Fruit fly (Drosophila melanogaster) whole organism, wandering third instar larva: ENCODE data around the gene mid.

ENCODE experiments used
- CG32264 ChIP-seq: fragments of 200-800 bp; sonication (Bioruptor generic); optimal IDR thresholded peaks from 2 replicates; lab custom pipeline; 2016; ENCODE audit warnings: missing biosample characterization, missing genetic modification characterization
- CG9705 ChIP-seq: fragments of 200-800 bp; sonication (Bioruptor generic); optimal IDR thresholded peaks from 2 replicates; lab custom pipeline; 2018; ENCODE audit warnings: missing biosample characterization, mild to moderate bottlenecking, missing genetic modification characterization
- CrebA ChIP-seq: fragments of 200-800 bp; sonication (Bioruptor generic); optimal IDR thresholded peaks from 2 replicates; lab custom pipeline; 2016; ENCODE audit warnings: missing biosample characterization, mild to moderate bottlenecking, missing genetic modification characterization, borderline replicate concordance
- Dfd ChIP-seq: fragments of >200 bp; optimal IDR thresholded peaks from 2 replicates; lab custom pipeline; 2017; ENCODE audit warnings: missing biosample characterization, missing genetic modification characterization
- Dif ChIP-seq: fragments of 200-275, 200-300 bp; sonication (Bioruptor generic); optimal IDR thresholded peaks from 2 replicates; lab custom pipeline; 2018; ENCODE audit warnings: missing biosample characterization, missing genetic modification characterization; ENCODE audit not compliant: partially characterized antibody
- GATAd ChIP-seq: sonication (Bioruptor generic); optimal IDR thresholded peaks from 2 replicates; lab custom pipeline; 2016; ENCODE audit warnings: missing biosample characterization, missing genetic modification characterization
- HLH106 ChIP-seq: fragments of 200-800 bp; optimal IDR thresholded peaks from 3 replicates; lab custom pipeline; 2019; ENCODE audit warnings: missing biosample characterization, mild to moderate bottlenecking, missing genetic modification characterization, moderate library complexity
- Hr78 ChIP-seq: fragments of >200 bp; optimal IDR thresholded peaks from 2 replicates; lab custom pipeline; 2017; ENCODE audit warnings: missing biosample characterization, missing genetic modification characterization
- Hr83 ChIP-seq: fragments of 200-300 bp; sonication (Bioruptor generic); optimal IDR thresholded peaks from 2 replicates; lab custom pipeline; 2016; ENCODE audit warnings: missing biosample characterization, mild to moderate bottlenecking, missing genetic modification characterization, moderate library complexity; ENCODE audit not compliant: poor library complexity, severe bottlenecking
- Jra ChIP-seq: sonication (Bioruptor generic); optimal IDR thresholded peaks from 2 replicates; lab custom pipeline; 2016; ENCODE audit warnings: missing biosample characterization, missing genetic modification characterization
- Mio ChIP-seq: sonication (Bioruptor generic); optimal IDR thresholded peaks from 2 replicates; lab custom pipeline; 2016; ENCODE audit warnings: missing biosample characterization, missing genetic modification characterization
- Myc ChIP-seq: fragments of >200 bp; optimal IDR thresholded peaks from 2 replicates; lab custom pipeline; 2017
- N ChIP-seq: fragments of >200 bp; optimal IDR thresholded peaks from 2 replicates; lab custom pipeline; 2018; ENCODE audit warnings: missing biosample characterization, missing external identifiers, missing genetic modification characterization
- OdsH ChIP-seq: fragments of 200-800 bp; sonication (Bioruptor generic); optimal IDR thresholded peaks from 2 replicates; lab custom pipeline; 2016; ENCODE audit warnings: missing biosample characterization, mild to moderate bottlenecking, missing genetic modification characterization
- Sp1 ChIP-seq: fragments of 200-800 bp; sonication (Bioruptor generic); optimal IDR thresholded peaks from 3 replicates; lab custom pipeline; 2019; ENCODE audit warnings: missing biosample characterization, mild to moderate bottlenecking, missing genetic modification characterization, moderate library complexity
- Vsx2 ChIP-seq: fragments of 200-300, 225-300 bp; sonication (Bioruptor generic); optimal IDR thresholded peaks from 2 replicates; lab custom pipeline; 2018; ENCODE audit warnings: missing biosample characterization, missing genetic modification characterization; ENCODE audit not compliant: partially characterized antibody
- brk ChIP-seq: fragments of 200-800 bp; sonication (Bioruptor generic); optimal IDR thresholded peaks from 2 replicates; lab custom pipeline; 2016; ENCODE audit warnings: missing biosample characterization, mild to moderate bottlenecking, missing genetic modification characterization
- dl ChIP-seq, 2 experiments: fragments of 175-275, 200-275 bp in 1 of 2; fragments of 200-275 bp in 1 of 2; sonication (Bioruptor generic); optimal IDR thresholded peaks; lab custom pipeline; 2018; ENCODE audit warnings: mild to moderate bottlenecking in 2 of 2, missing biosample characterization in 2 of 2, missing genetic modification characterization in 2 of 2, moderate library complexity in 2 of 2; ENCODE audit not compliant: partially characterized antibody in 2 of 2, insufficient read depth in 1 of 2
- dmrt93B ChIP-seq: fragments of 200-800 bp; sonication (Bioruptor generic); optimal IDR thresholded peaks from 2 replicates; lab custom pipeline; 2018; ENCODE audit warnings: missing biosample characterization, mild to moderate bottlenecking, missing genetic modification characterization
- dsf ChIP-seq: sonication (Bioruptor generic); optimal IDR thresholded peaks from 2 replicates; lab custom pipeline; 2016; ENCODE audit warnings: missing biosample characterization, missing genetic modification characterization, borderline replicate concordance
- foxo ChIP-seq, 2 experiments: fragments of 200-800 bp; sonication (Bioruptor generic); optimal IDR thresholded peaks; 2 replicates in 1 of 2; 3 replicates in 1 of 2; lab custom pipeline; 2016 to 2017; ENCODE audit warnings: missing biosample characterization in 2 of 2, missing genetic modification characterization in 2 of 2
- h ChIP-seq: fragments of 200-800 bp; sonication (Bioruptor generic); optimal IDR thresholded peaks from 3 replicates; lab custom pipeline; 2016; ENCODE audit warnings: missing biosample characterization, mild to moderate bottlenecking, missing genetic modification characterization
- lola ChIP-seq: fragments of >200 bp; optimal IDR thresholded peaks from 2 replicates; lab custom pipeline; 2017; ENCODE audit warnings: missing biosample characterization, missing genetic modification characterization
- pan ChIP-seq: fragments of >200 bp; optimal IDR thresholded peaks from 2 replicates; lab custom pipeline; 2017
- psq ChIP-seq: fragments of 200-800 bp; sonication (Bioruptor generic); optimal IDR thresholded peaks from 3 replicates; lab custom pipeline; 2017; ENCODE audit warnings: missing biosample characterization, mild to moderate bottlenecking, missing genetic modification characterization, moderate library complexity
- sage ChIP-seq: fragments of 200-800 bp; sonication (Bioruptor generic); optimal IDR thresholded peaks from 2 replicates; lab custom pipeline; 2016; ENCODE audit warnings: missing biosample characterization, mild to moderate bottlenecking, missing genetic modification characterization
- tai ChIP-seq: sonication (Bioruptor generic); optimal IDR thresholded peaks from 2 replicates; lab custom pipeline; 2016; ENCODE audit warnings: missing biosample characterization, missing genetic modification characterization
- usp ChIP-seq: fragments of >200 bp; optimal IDR thresholded peaks from 2 replicates; lab custom pipeline; 2017; ENCODE audit warnings: missing biosample characterization, missing genetic modification characterization
- woc ChIP-seq: sonication (Bioruptor generic); optimal IDR thresholded peaks from 2 replicates; lab custom pipeline; 2016; ENCODE audit warnings: missing biosample characterization, mild to moderate bottlenecking, missing genetic modification characterization

Gene mid

dm6 chr2L:5445488-5446171 lies 15.8 kb upstream of the mid start:
- TF ChIP-seq HLH106 (tag; lab: Kevin White, UChicago) = peak; percentile 46
- TF ChIP-seq Sp1 (GFP tag; lab: Kevin White, UChicago) = no peak

DNA sequence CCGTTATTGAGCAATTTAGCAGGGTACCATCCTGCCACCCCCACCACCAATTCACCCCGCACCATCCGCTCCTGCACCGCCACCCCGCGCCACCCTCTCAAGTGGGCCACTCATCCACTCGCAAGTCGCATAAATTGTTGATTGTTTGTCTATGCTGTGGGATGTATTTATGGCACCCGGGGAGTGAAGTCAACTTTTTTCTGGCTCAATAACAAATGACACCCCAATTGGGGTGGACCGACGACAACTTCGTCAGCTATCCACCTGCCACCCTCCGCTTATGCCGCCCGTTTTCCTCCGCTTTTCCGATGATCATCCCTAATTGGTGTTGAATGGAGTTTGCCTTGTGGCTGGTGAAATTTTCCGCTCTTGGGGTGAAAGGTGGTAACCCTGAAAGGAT lies 15.2 kb upstream of the mid start:
- TF ChIP-seq Vsx2 (GFP tag; lab: Kevin White, UChicago) = peak; percentile 86
- TF ChIP-seq CrebA (GFP tag; lab: Kevin White, UChicago) = no peak

dm6 chr2L:5447241-5447640 lies 14.2 kb upstream of the mid start:
- no peak for TF ChIP-seq Sp1 (GFP tag; lab: Kevin White, UChicago)
- TF ChIP-seq CG9705 (GFP tag; lab: Kevin White, UChicago) = no peak
- no peak for TF ChIP-seq N (GFP tag; lab: Kevin White, UChicago)
- TF ChIP-seq Dfd = no peak
- TF ChIP-seq pan = no peak
- TF ChIP-seq Myc (lab: Kevin White, UChicago) = no peak

- TF ChIP-seq Jra (GFP tag; lab: Kevin White, UChicago) (no peak), CG32264 (GFP tag; lab: Kevin White, UChicago) (no peak), Dif (GFP tag; lab: Kevin White, UChicago) (no peak), foxo (GFP tag; optimal IDR thresholded peaks at IDR 0.05; lab: Kevin White, UChicago) (no peak), Sp1 (GFP tag; lab: Kevin White, UChicago) (no peak), pan (no peak), psq (GFP tag; lab: Kevin White, UChicago) (no peak), HLH106 (tag; lab: Kevin White, UChicago) (no peak), h (GFP tag; lab: Kevin White, UChicago) (no peak)
Observed at dm6 chr2L:5448148-5448547, 13.3 kb upstream of the mid start.

dm6 chr2L:5453077-5453476 lies 8.4 kb upstream of the mid start:
- TF ChIP-seq usp = no peak
- TF ChIP-seq lola = no peak
- no peak for TF ChIP-seq Vsx2 (GFP tag; lab: Kevin White, UChicago)
- TF ChIP-seq brk (GFP tag; lab: Kevin White, UChicago) = no peak
- TF ChIP-seq Hr78 (GFP tag; lab: Kevin White, UChicago) = no peak
- no peak for TF ChIP-seq foxo (GFP tag; optimal IDR thresholded peaks at IDR 0.05; lab: Kevin White, UChicago)
- no peak for TF ChIP-seq N (GFP tag; lab: Kevin White, UChicago)
- no peak for TF ChIP-seq pan
- TF ChIP-seq Hr83 (GFP tag; lab: Kevin White, UChicago) = no peak
- TF ChIP-seq psq (GFP tag; lab: Kevin White, UChicago) = no peak
- no peak for TF ChIP-seq HLH106 (tag; lab: Kevin White, UChicago)
- TF ChIP-seq dmrt93B (GFP tag; lab: Kevin White, UChicago) = no peak
- TF ChIP-seq OdsH (GFP tag; lab: Kevin White, UChicago) = no peak
- TF ChIP-seq woc (GFP tag; lab: Kevin White, UChicago) = no peak
- TF ChIP-seq sage (GFP tag; lab: Kevin White, UChicago) = no peak
- TF ChIP-seq tai (GFP tag; lab: Kevin White, UChicago) = no peak

DNA sequence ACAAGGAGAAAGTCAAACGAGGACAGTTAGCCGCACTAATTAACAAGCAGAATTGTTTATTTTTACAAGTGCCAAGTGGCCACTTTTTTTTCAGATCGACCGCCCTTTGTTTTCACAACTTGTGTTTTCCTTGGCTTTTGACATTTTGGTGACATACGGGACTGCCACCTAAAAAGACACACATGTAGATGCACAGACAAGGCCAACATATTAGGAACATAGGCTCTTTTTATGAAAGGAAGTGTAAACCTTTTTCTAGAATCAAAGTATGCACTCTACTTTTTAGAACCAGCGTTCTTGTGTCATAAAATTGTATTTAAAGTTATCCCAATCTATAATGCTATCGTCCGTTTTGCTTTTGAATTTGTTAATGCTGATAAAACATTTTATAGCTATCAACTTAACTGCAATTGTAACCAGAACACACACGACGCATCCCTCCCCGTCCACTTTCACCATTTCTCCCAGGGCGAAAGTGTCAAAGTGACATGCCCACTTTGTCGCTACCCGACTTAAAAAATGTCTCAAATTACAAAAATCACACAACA lies 1.6 kb upstream of the mid start:
- TF ChIP-seq tai (GFP tag; lab: Kevin White, UChicago) = no peak
- TF ChIP-seq woc (GFP tag; lab: Kevin White, UChicago) = no peak
- TF ChIP-seq pan = no peak
- TF ChIP-seq Jra (GFP tag; lab: Kevin White, UChicago) = no peak
- no peak for TF ChIP-seq psq (GFP tag; lab: Kevin White, UChicago)
- no peak for TF ChIP-seq CrebA (GFP tag; lab: Kevin White, UChicago)
- TF ChIP-seq Hr83 (GFP tag; lab: Kevin White, UChicago) = no peak
- TF ChIP-seq Sp1 (GFP tag; lab: Kevin White, UChicago) = no peak
- no peak for TF ChIP-seq Vsx2 (GFP tag; lab: Kevin White, UChicago)
- TF ChIP-seq foxo (GFP tag; optimal IDR thresholded peaks at IDR 0.05; lab: Kevin White, UChicago) = no peak
- no peak for TF ChIP-seq GATAd (GFP tag; lab: Kevin White, UChicago)
- TF ChIP-seq dl (GFP tag; optimal IDR thresholded peaks at IDR 0.05; lab: Kevin White, UChicago; ENCODE audit: insufficient read depth in 1 of 2, partially characterized antibody in 2 of 2) = no peak
- no peak for TF ChIP-seq HLH106 (tag; lab: Kevin White, UChicago)
- no peak for TF ChIP-seq OdsH (GFP tag; lab: Kevin White, UChicago)
- TF ChIP-seq Mio = no peak
- TF ChIP-seq dsf (GFP tag; lab: Kevin White, UChicago) = no peak
- no peak for TF ChIP-seq usp
- TF ChIP-seq Dfd = no peak
- TF ChIP-seq brk (GFP tag; lab: Kevin White, UChicago) = no peak
